Worm (Caenorhabditis elegans) whole organism, dauer: Measurements from ENCODE around the gene C39D10.8.

Source experiments
- unc-62 ChIP-seq: sonication (generic microtip); optimal IDR thresholded peaks from 2 replicates; lab custom pipeline; 2017; ENCODE audit warnings: missing biosample characterization, missing genetic modification reagents, missing genetic modification characterization

The C39D10.8 gene

DNA sequence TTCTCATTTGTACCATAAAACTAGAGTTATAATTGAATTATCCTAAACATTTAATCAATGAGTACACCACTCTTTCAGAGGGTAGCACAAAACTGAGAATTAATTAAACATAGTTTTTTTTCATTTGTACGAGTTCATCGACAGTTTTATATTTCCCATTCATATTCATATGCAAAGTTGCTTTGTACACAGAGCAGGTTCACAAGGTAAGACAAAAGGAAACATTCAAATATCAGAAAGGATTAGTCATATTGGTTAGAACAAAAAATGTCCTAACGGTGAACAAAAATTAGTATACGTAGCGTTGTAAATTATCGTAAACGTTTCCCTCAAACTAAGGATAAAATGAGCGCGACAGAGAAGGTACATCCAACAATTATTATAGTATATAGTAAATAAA, 559 bp upstream of the C39D10.8 start:
- TF ChIP-seq unc-62 (GFP tag; lab: Kevin White, UChicago): no peak

- no peak for TF ChIP-seq unc-62 (GFP tag; lab: Kevin White, UChicago)
These were observed 4.9 kb downstream of the C39D10.8 start, which contains the start of gene cca-1 for ce11 chrX:7875854-7876253. Gene cca-1 (minus strand): TSS chrX:7875954.

- no peak for TF ChIP-seq unc-62 (GFP tag; lab: Kevin White, UChicago)
These were observed 7.4 kb downstream of the C39D10.8 start for ce11 chrX:7873350-7873749.

- TF ChIP-seq unc-62 (GFP tag; lab: Kevin White, UChicago): no peak
These were observed 13.4 kb downstream of the C39D10.8 start for ce11 chrX:7867307-7867706.

ce11 chrX:7866493-7866892, 14.3 kb downstream of the C39D10.8 start:
- TF ChIP-seq unc-62 (GFP tag; lab: Kevin White, UChicago): no peak

DNA sequence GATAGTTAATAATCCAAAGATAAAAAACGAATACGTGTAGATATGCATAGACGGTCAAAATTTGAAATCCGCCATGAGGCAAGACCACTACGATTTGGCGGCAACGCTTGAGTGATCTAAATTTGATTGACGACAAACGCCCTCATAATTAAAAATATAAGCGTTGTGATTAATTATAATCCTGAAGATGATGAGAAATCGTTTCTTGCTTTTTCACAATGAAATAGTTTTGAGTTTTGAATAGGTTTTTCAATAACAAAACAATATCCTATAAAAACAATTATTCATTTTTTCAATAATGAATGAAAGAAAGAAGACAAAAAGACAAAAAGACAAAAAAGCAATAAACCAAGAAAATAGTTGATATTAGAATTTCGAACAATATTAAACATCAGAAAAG, 33.3 kb downstream of the C39D10.8 start, which contains the start of gene C54D2.6:
C54D2.6 (minus strand) TSS at position 101 of the 400 bp plus-strand sequence.
- TF ChIP-seq unc-62 (GFP tag; lab: Kevin White, UChicago): no peak

- TF ChIP-seq unc-62 (GFP tag; lab: Kevin White, UChicago): no peak
These were observed 38.5 kb downstream of the C39D10.8 start, which contains the start of gene idpp-11 for ce11 chrX:7842241-7842640. Gene idpp-11 (plus strand): TSS chrX:7842541.

- no peak for TF ChIP-seq unc-62 (GFP tag; lab: Kevin White, UChicago)
These were observed 40.8 kb downstream of the C39D10.8 start for ce11 chrX:7839989-7840388.

DNA sequence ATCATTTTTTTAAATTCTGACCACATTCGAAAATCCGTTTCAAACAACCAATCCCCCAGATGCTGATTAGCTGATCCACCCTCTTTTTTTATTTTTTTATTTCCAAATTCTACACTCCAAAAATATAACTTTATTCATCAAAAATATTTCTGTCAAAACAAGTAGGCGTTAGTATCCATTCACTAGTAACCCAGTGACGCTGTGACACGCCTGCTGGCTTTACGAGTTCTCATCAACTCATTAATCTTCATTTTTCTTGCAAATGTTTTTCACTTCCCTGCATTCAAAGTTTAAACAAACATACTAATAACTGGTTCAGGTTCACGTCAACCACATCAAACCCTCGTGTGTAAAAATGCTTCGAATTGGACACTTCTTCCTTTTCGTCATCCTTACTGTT, 42.2 kb downstream of the C39D10.8 start, which contains the start of gene nlp-101:
nlp-101 (plus strand) TSS at position 301 of the 400 bp plus-strand sequence.
- TF ChIP-seq unc-62 (GFP tag; lab: Kevin White, UChicago): no peak

- TF ChIP-seq unc-62 (GFP tag; lab: Kevin White, UChicago): no peak
These were observed 46.6 kb downstream of the C39D10.8 start, which contains the start of gene sul-3 for ce11 chrX:7834117-7834516. Gene sul-3 (minus strand): TSS chrX:7834217.
